ENCODE assay signal across 3 fruit fly cellular contexts in genomic region chr3L:3408796-3409625, dm6.
A peak's percentile ranks its signal among the peaks of the same experiment; 100 is the strongest.
TF ChIP-seq lines count a peak whose summit lies in the region.

No protein-coding gene starts in this region.

- TF ChIP-seq CTCF in whole organism, embryonic (GFP tag; optimal IDR thresholded peaks at IDR 0.05; lab: Kevin White, UChicago), result no peak

TF ChIP-seq in whole organism, embryonic, 481 proteins besides CTCF, POLR2A, EP300 and RAD21 (continues in another document):
- TF ChIP-seq E2f1 (GFP tag; IDR thresholded peaks at IDR 0.05; lab: Robert Waterston, UW) (no peak), CG1529 (GFP tag; optimal IDR thresholded peaks at IDR 0.05; lab: Kevin White, UChicago) (no peak), CG3281 (GFP tag; optimal IDR thresholded peaks at IDR 0.05; lab: Kevin White, UChicago) (no peak), jumu (GFP tag; optimal IDR thresholded peaks at IDR 0.05; lab: Kevin White, UChicago) (no peak), CG17186 (GFP tag; optimal IDR thresholded peaks at IDR 0.05; lab: Kevin White, UChicago) (no peak), CG8281 (tag; optimal IDR thresholded peaks at IDR 0.05; lab: Kevin White, UChicago) (no peak), CG11085 (GFP tag; IDR thresholded peaks at IDR 0.05; lab: Robert Waterston, UW) (no peak), vnd (GFP tag; IDR thresholded peaks at IDR 0.05; lab: Robert Waterston, UW; ENCODE audit: partially characterized antibody) (no peak), HLHmδ (GFP tag; optimal IDR thresholded peaks at IDR 0.05; lab: Kevin White, UChicago) (peak; percentile 44), CkIIα-i1 (GFP tag; IDR thresholded peaks at IDR 0.05; lab: Robert Waterston, UW) (no peak), wdn (GFP tag; IDR thresholded peaks at IDR 0.05; lab: Robert Waterston, UW) (no peak), lola (GFP tag; optimal IDR thresholded peaks at IDR 0.05; lab: Kevin White, UChicago) (peak in 1 of 3 experiments; percentile 24), slp2 (GFP tag; optimal IDR thresholded peaks at IDR 0.05; lab: Kevin White, UChicago) (no peak), nau (GFP tag; optimal IDR thresholded peaks at IDR 0.05; lab: Kevin White, UChicago) (no peak), CG1832 (GFP tag; optimal IDR thresholded peaks at IDR 0.05; lab: Kevin White, UChicago) (no peak), cg (GFP tag; optimal IDR thresholded peaks at IDR 0.05; lab: Kevin White, UChicago) (peak; percentile 90), cwo (GFP tag; optimal IDR thresholded peaks at IDR 0.05; lab: Kevin White, UChicago) (no peak), tll (GFP tag; optimal IDR thresholded peaks at IDR 0.05; lab: Kevin White, UChicago) (peak in 1 of 2 experiments; percentile 71), Ada2b (GFP tag; IDR thresholded peaks at IDR 0.05; lab: Robert Waterston, UW) (no peak), wek (GFP tag; optimal IDR thresholded peaks at IDR 0.05; lab: Kevin White, UChicago) (no peak), pros (GFP tag; optimal IDR thresholded peaks at IDR 0.05; lab: Kevin White, UChicago) (peak; percentile 85), CG10654 (GFP tag; optimal IDR thresholded peaks at IDR 0.05; lab: Kevin White, UChicago) (no peak), Lhr (GFP tag; optimal IDR thresholded peaks at IDR 0.05; lab: Kevin White, UChicago) (no peak), Taf1 (GFP tag; IDR thresholded peaks at IDR 0.05; lab: Robert Waterston, UW) (no peak), Med (GFP tag; lab: Kevin White, UChicago) (peak; percentile 25), chm (GFP tag; IDR thresholded peaks at IDR 0.05; lab: Robert Waterston, UW) (0 out of 2 replicates have a peak, but pooled peaks have one; percentile 31), CG12769 (tag; optimal IDR thresholded peaks at IDR 0.05; lab: Kevin White, UChicago) (peak; percentile 26), CG7271 (tag; optimal IDR thresholded peaks at IDR 0.05; lab: Kevin White, UChicago) (no peak), CG10321 (GFP tag; IDR thresholded peaks at IDR 0.05; lab: Robert Waterston, UW) (no peak), abd-A (tag; optimal IDR thresholded peaks at IDR 0.05; lab: Kevin White, UChicago) (peak; percentile 59), btn (GFP tag; optimal IDR thresholded peaks at IDR 0.05; lab: Kevin White, UChicago) (no peak)

TF ChIP-seq in whole organism, prepupa, 60 proteins besides CTCF, POLR2A, EP300 and RAD21:
- no peak for TF ChIP-seq CG3919 (GFP tag; optimal IDR thresholded peaks at IDR 0.05; lab: Kevin White, UChicago)
- peak; percentile 6 for TF ChIP-seq net (GFP tag; optimal IDR thresholded peaks at IDR 0.05; lab: Kevin White, UChicago)
TF ChIP-seq in whole organism, prepupa: peak in this region for 1.

TF ChIP-seq in whole organism, wandering third instar larva, 38 proteins besides CTCF, POLR2A, EP300 and RAD21:
- TF ChIP-seq Hr78 (GFP tag; optimal IDR thresholded peaks at IDR 0.05; lab: Kevin White, UChicago) (no peak), sage (GFP tag; optimal IDR thresholded peaks at IDR 0.05; lab: Kevin White, UChicago) (no peak), CrebA (GFP tag; optimal IDR thresholded peaks at IDR 0.05; lab: Kevin White, UChicago; ENCODE audit: borderline replicate concordance) (no peak), GATAd (GFP tag; optimal IDR thresholded peaks at IDR 0.05; lab: Kevin White, UChicago) (no peak), sv (GFP tag; optimal IDR thresholded peaks at IDR 0.05; lab: Kevin White, UChicago) (no peak), Dfd (GFP tag; optimal IDR thresholded peaks at IDR 0.05; lab: Kevin White, UChicago) (peak; percentile 80)
TF ChIP-seq in whole organism, wandering third instar larva: peak in this region for 1.
